Fruit fly (Drosophila melanogaster) whole organism, embryonic: ENCODE data around the gene Gdi.
A peak's percentile ranks its signal among the peaks of the same experiment; 100 is the strongest.

ENCODE experiments used
- Aef1 ChIP-seq: fragments of 200-800 bp; sonication (Bioruptor generic); IDR thresholded peaks from 3 replicates; pipeline ENCODE4 v1.3.6; 2022; ENCODE audit warnings: missing biosample characterization, missing genetic modification characterization
- Bgb ChIP-seq: fragments of 200-800 bp; sonication (Bioruptor generic); IDR thresholded peaks from 2 replicates; pipeline ENCODE4 v1.3.6; 2022; ENCODE audit warnings: missing biosample characterization, missing genetic modification characterization; ENCODE audit not compliant: partially characterized antibody
- Blimp-1 ChIP-seq: fragments of 200-800 bp; sonication (Bioruptor generic); optimal IDR thresholded peaks from 3 replicates; lab custom pipeline; 2018; ENCODE audit warnings: missing biosample characterization, missing genetic modification characterization, mild to moderate bottlenecking, moderate library complexity, missing genetic modification reagents
- CG10366 ChIP-seq: fragments of 200-800 bp; sonication (Bioruptor generic); IDR thresholded peaks from 2 replicates; pipeline ENCODE4 v1.3.6; 2022; ENCODE audit warnings: missing biosample characterization, missing genetic modification characterization
- CG10431 ChIP-seq: fragments of 200-800 bp; sonication (Bioruptor generic); optimal IDR thresholded peaks from 3 replicates; lab custom pipeline; 2018; ENCODE audit warnings: missing biosample characterization, mild to moderate bottlenecking, missing genetic modification characterization
- CG12659 ChIP-seq: fragments of 200-800 bp; sonication (Bioruptor generic); optimal IDR thresholded peaks from 3 replicates; lab custom pipeline; 2017; ENCODE audit warnings: mild to moderate bottlenecking, missing biosample characterization, missing genetic modification reagents, missing genetic modification characterization
- CG13123 ChIP-seq: fragments of 200-800 bp; sonication (Bioruptor generic); optimal IDR thresholded peaks from 2 replicates; lab custom pipeline; 2016; ENCODE audit warnings: missing biosample characterization, missing genetic modification characterization
- CG15269 ChIP-seq: fragments of 200-800 bp; sonication (Bioruptor generic); optimal IDR thresholded peaks from 2 replicates; lab custom pipeline; 2018; ENCODE audit warnings: missing biosample characterization, mild to moderate bottlenecking, missing genetic modification characterization, moderate library complexity
- CG15514 ChIP-seq: fragments of 200-800 bp; sonication (Bioruptor generic); optimal IDR thresholded peaks from 3 replicates; lab custom pipeline; 2017; ENCODE audit warnings: missing biosample characterization, missing genetic modification characterization, mild to moderate bottlenecking, moderate library complexity, missing genetic modification reagents
- CG16779 ChIP-seq: fragments of 200-800 bp; sonication (Bioruptor generic); IDR thresholded peaks from 2 replicates; pipeline ENCODE4 v1.3.6; 2022; ENCODE audit warnings: missing biosample characterization, missing genetic modification characterization
- CG17829 ChIP-seq: fragments of 200-800 bp; optimal IDR thresholded peaks from 2 replicates; lab custom pipeline; 2019; ENCODE audit warnings: missing biosample characterization, mild to moderate bottlenecking, missing genetic modification characterization, moderate library complexity
- CG2120 ChIP-seq: fragments of 200-800 bp; sonication (Bioruptor generic); optimal IDR thresholded peaks from 3 replicates; lab custom pipeline; 2016; ENCODE audit warnings: missing biosample characterization, missing genetic modification characterization
- CG31441 ChIP-seq: fragments of 200-800 bp; sonication (Bioruptor generic); IDR thresholded peaks from 2 replicates; pipeline ENCODE4 v1.3.6; 2022; ENCODE audit warnings: missing biosample characterization, missing genetic modification characterization
- CG3838 ChIP-seq: fragments of 200-800 bp; sonication (Bioruptor generic); optimal IDR thresholded peaks from 3 replicates; lab custom pipeline; 2016; ENCODE audit warnings: missing biosample characterization, missing genetic modification characterization
- CG4360 ChIP-seq: fragments of 200-800 bp; sonication (Bioruptor generic); IDR thresholded peaks from 2 replicates; pipeline ENCODE4 v1.3.6; 2022; ENCODE audit warnings: missing biosample characterization, missing genetic modification characterization
- CG4707 ChIP-seq: fragments of 200-800 bp; sonication (Bioruptor generic); optimal IDR thresholded peaks from 2 replicates; lab custom pipeline; 2018; ENCODE audit warnings: missing biosample characterization, mild to moderate bottlenecking, missing genetic modification characterization, moderate library complexity
- CG4854 ChIP-seq: fragments of 200-800 bp; sonication (Bioruptor generic); optimal IDR thresholded peaks from 2 replicates; lab custom pipeline; 2016; ENCODE audit warnings: missing biosample characterization, missing genetic modification characterization, inconsistent platforms
- CG5953 ChIP-seq: fragments of 200-800 bp; sonication (Bioruptor generic); IDR thresholded peaks from 2 replicates; pipeline ENCODE4 v1.3.6; 2022; ENCODE audit warnings: missing biosample characterization, missing genetic modification characterization
- CG6689 ChIP-seq: fragments of 200-800 bp; sonication (Bioruptor generic); IDR thresholded peaks from 2 replicates; pipeline ENCODE4 v1.3.6; 2022; ENCODE audit warnings: missing biosample characterization, missing genetic modification characterization
- CG6791 ChIP-seq: fragments of 200-800 bp; sonication (Bioruptor generic); IDR thresholded peaks from 3 replicates; pipeline ENCODE4 v1.3.6; 2022; ENCODE audit warnings: missing biosample characterization, missing genetic modification characterization; ENCODE audit not compliant: partially characterized antibody
- CG7839 ChIP-seq: fragments of 200-800 bp; sonication (Bioruptor generic); optimal IDR thresholded peaks from 3 replicates; lab custom pipeline; 2018; ENCODE audit warnings: missing biosample characterization, mild to moderate bottlenecking, missing genetic modification characterization, moderate library complexity
- CG8281 ChIP-seq: fragments of 200-800 bp; sonication (Bioruptor generic); optimal IDR thresholded peaks from 2 replicates; lab custom pipeline; 2018; ENCODE audit warnings: missing biosample characterization, mild to moderate bottlenecking, missing genetic modification characterization, moderate library complexity
- CG8290 ChIP-seq, 3 experiments: fragments of 200-800 bp; sonication (Bioruptor generic); optimal IDR thresholded peaks; 2 replicates each; lab custom pipeline; 2016 to 2019; ENCODE audit warnings: missing biosample characterization in 3 of 3, missing genetic modification characterization in 3 of 3, mild to moderate bottlenecking in 2 of 3, moderate library complexity in 1 of 3
- CG8388 ChIP-seq: fragments of 200-800 bp; sonication (Bioruptor generic); optimal IDR thresholded peaks from 2 replicates; lab custom pipeline; 2019; ENCODE audit warnings: missing biosample characterization, mild to moderate bottlenecking, missing genetic modification characterization, moderate library complexity
- CTCF ChIP-seq: fragments of 200-800 bp; sonication (Bioruptor generic); optimal IDR thresholded peaks from 2 replicates; lab custom pipeline; 2017; ENCODE audit warnings: missing biosample characterization, mild to moderate bottlenecking, missing genetic modification characterization, moderate library complexity
- Dbx ChIP-seq: fragments of 200-800 bp; sonication (Bioruptor generic); IDR thresholded peaks from 3 replicates; pipeline ENCODE4 v1.3.6; 2022; ENCODE audit warnings: missing biosample characterization, missing genetic modification characterization
- ERR ChIP-seq: fragments of 200-800 bp; sonication (Bioruptor generic); optimal IDR thresholded peaks from 2 replicates; lab custom pipeline; 2016; ENCODE audit warnings: missing biosample characterization, missing genetic modification characterization
- Ets65A ChIP-seq: fragments of 200-800 bp; sonication (Bioruptor generic); peaks from one replicate; lab custom pipeline; 2016; ENCODE audit warnings: missing biosample characterization, missing genetic modification characterization
- Fer3 ChIP-seq: fragments of 200-800 bp; sonication (Bioruptor generic); optimal IDR thresholded peaks from 2 replicates; lab custom pipeline; 2018; ENCODE audit warnings: missing biosample characterization, mild to moderate bottlenecking, missing genetic modification characterization, moderate library complexity
- Hr39 ChIP-seq: fragments of >200 bp; optimal IDR thresholded peaks from 2 replicates; lab custom pipeline; 2017
- Lim3 ChIP-seq: fragments of 200-800 bp; sonication (Bioruptor generic); IDR thresholded peaks from 2 replicates; pipeline ENCODE4 v1.3.6; 2022; ENCODE audit warnings: missing biosample characterization, missing genetic modification characterization
- Med ChIP-seq: fragments of 200-800 bp; sonication (Bioruptor generic); peaks from one replicate; lab custom pipeline; 2016; ENCODE audit warnings: missing biosample characterization, missing genetic modification characterization, mild to moderate bottlenecking, inconsistent platforms, moderate library complexity
- Mrtf ChIP-seq: fragments of 200-800 bp; sonication (Bioruptor generic); IDR thresholded peaks from 3 replicates; pipeline ENCODE4 v1.3.6; 2022; ENCODE audit warnings: missing biosample characterization, missing genetic modification characterization
- Usf ChIP-seq: fragments of 200-800 bp; sonication (Bioruptor generic); optimal IDR thresholded peaks from 2 replicates; lab custom pipeline; 2017; ENCODE audit warnings: missing genotype, missing biosample characterization, missing genetic modification characterization
- Xrp1 ChIP-seq: fragments of 200-800 bp; sonication (Bioruptor generic); IDR thresholded peaks from 2 replicates; pipeline ENCODE4 v1.3.6; 2022; ENCODE audit warnings: missing biosample characterization, missing genetic modification characterization
- ato ChIP-seq: fragments of 200-800 bp; sonication (Bioruptor generic); IDR thresholded peaks from 2 replicates; pipeline ENCODE4 v1.3.6; 2022; ENCODE audit warnings: missing biosample characterization, missing genetic modification characterization; ENCODE audit not compliant: partially characterized antibody
- bab2 ChIP-seq: fragments of 200-800 bp; sonication (Bioruptor generic); optimal IDR thresholded peaks from 2 replicates; lab custom pipeline; 2016; ENCODE audit warnings: missing biosample characterization, missing genetic modification characterization
- cas ChIP-seq: fragments of 200-800 bp; sonication (Bioruptor generic); IDR thresholded peaks from 2 replicates; pipeline ENCODE4 v1.3.6; 2022; ENCODE audit warnings: missing biosample characterization, missing genetic modification characterization
- ci ChIP-seq: fragments of 200-800 bp; sonication (Bioruptor generic); IDR thresholded peaks from 3 replicates; pipeline ENCODE4 v1.3.6; 2022; ENCODE audit warnings: missing biosample characterization, missing genetic modification characterization
- crc ChIP-seq: fragments of 200-800 bp; sonication (Bioruptor generic); optimal IDR thresholded peaks from 2 replicates; lab custom pipeline; 2016; ENCODE audit warnings: missing biosample characterization, missing genetic modification characterization
- dpn ChIP-seq, 2 experiments: fragments of 200-800 bp; sonication (Bioruptor generic); optimal IDR thresholded peaks; 3 replicates each; lab custom pipeline; 2016; ENCODE audit warnings: missing biosample characterization in 2 of 2, missing genetic modification characterization in 2 of 2
- ind ChIP-seq: fragments of 200-800 bp; sonication (Bioruptor generic); optimal IDR thresholded peaks from 3 replicates; lab custom pipeline; 2016; ENCODE audit warnings: missing biosample characterization, missing genetic modification characterization
- nau ChIP-seq: fragments of 200-800 bp; sonication (Bioruptor generic); optimal IDR thresholded peaks from 3 replicates; lab custom pipeline; 2017; ENCODE audit warnings: missing biosample characterization, mild to moderate bottlenecking, missing genetic modification characterization, missing genetic modification reagents
- onecut ChIP-seq: fragments of 200-800 bp; sonication (Bioruptor generic); IDR thresholded peaks from 2 replicates; pipeline ENCODE4 v1.3.6; 2022; ENCODE audit warnings: missing biosample characterization, missing genetic modification characterization
- pb ChIP-seq: fragments of 200-800 bp; sonication (Bioruptor generic); optimal IDR thresholded peaks from 3 replicates; lab custom pipeline; 2016; ENCODE audit warnings: missing biosample characterization, missing genetic modification characterization
- pros ChIP-seq: fragments of 200-800 bp; sonication (Bioruptor generic); optimal IDR thresholded peaks from 3 replicates; lab custom pipeline; 2019; ENCODE audit warnings: missing biosample characterization, mild to moderate bottlenecking, missing genetic modification characterization, moderate library complexity
- ranshi ChIP-seq: fragments of 200-800 bp; sonication (Bioruptor generic); IDR thresholded peaks from 2 replicates; pipeline ENCODE4 v1.3.6; 2022; ENCODE audit warnings: missing biosample characterization, missing genetic modification characterization
- run ChIP-seq: fragments of 200-800 bp; sonication (Bioruptor generic); optimal IDR thresholded peaks from 3 replicates; lab custom pipeline; 2018; ENCODE audit warnings: missing biosample characterization, mild to moderate bottlenecking, missing genetic modification characterization
- scrt ChIP-seq: fragments of 200-800 bp; sonication (Bioruptor generic); optimal IDR thresholded peaks from 2 replicates; lab custom pipeline; 2018; ENCODE audit warnings: missing biosample characterization, mild to moderate bottlenecking, missing genetic modification characterization, moderate library complexity
- stwl ChIP-seq: fragments of 200-800 bp; sonication (Bioruptor generic); optimal IDR thresholded peaks from 3 replicates; lab custom pipeline; 2018; ENCODE audit warnings: missing biosample characterization, mild to moderate bottlenecking, missing genetic modification characterization, moderate library complexity

The Gdi gene

dm6 chr2L:9512401-9513198, 17.9 kb upstream of the Gdi start (continued):
- TF ChIP-seq Fer3 (tag; lab: Kevin White, UChicago) (no peak), CG7839 (tag; lab: Kevin White, UChicago) (no peak), dpn (GFP tag; optimal IDR thresholded peaks at IDR 0.05; lab: Kevin White, UChicago) (no peak), Med (GFP tag; lab: Kevin White, UChicago) (peak; percentile 46), ci (GFP tag; lab: Robert Waterston, UW) (0 out of 3 replicates have a peak, but pooled peaks have one; percentile 43), ind (GFP tag; lab: Kevin White, UChicago) (no peak), Xrp1 (GFP tag; lab: Robert Waterston, UW) (no peak), CG31441 (GFP tag; lab: Robert Waterston, UW) (no peak), Usf (GFP tag; lab: Kevin White, UChicago) (no peak), Dbx (GFP tag; lab: Robert Waterston, UW) (no peak), CG17829 (peak; percentile 99), CG2120 (GFP tag; lab: Kevin White, UChicago) (no peak), Aef1 (GFP tag; lab: Robert Waterston, UW) (no peak), ato (GFP tag; lab: Robert Waterston, UW) (no peak), CTCF (GFP tag; lab: Kevin White, UChicago) (peak; percentile 86), CG8281 (tag; lab: Kevin White, UChicago) (no peak), bab2 (GFP tag; lab: Kevin White, UChicago) (no peak), pb (GFP tag; lab: Kevin White, UChicago) (no peak), onecut (GFP tag; lab: Robert Waterston, UW) (no peak), CG3838 (no peak), CG6791 (GFP tag; lab: Robert Waterston, UW) (peak; percentile 33; the same call in 1 of the 3 replicates), scrt (GFP tag; lab: Kevin White, UChicago) (no peak), CG15269 (tag; lab: Kevin White, UChicago) (no peak), pros (GFP tag; lab: Kevin White, UChicago) (no peak), CG4854 (GFP tag; lab: Kevin White, UChicago) (no peak), Blimp-1 (GFP tag; lab: Kevin White, UChicago) (peak; percentile 70), ERR (GFP tag; lab: Kevin White, UChicago) (no peak), ranshi (no peak), Mrtf (GFP tag; lab: Robert Waterston, UW) (no peak), CG12659 (GFP tag; lab: Kevin White, UChicago) (no peak), stwl (peak; percentile 13), CG16779 (GFP tag; lab: Robert Waterston, UW) (no peak), run (no peak), CG4360 (GFP tag; lab: Robert Waterston, UW) (0 out of 2 replicates have a peak, but pooled peaks have one; percentile 13), cas (GFP tag; lab: Robert Waterston, UW) (no peak), CG6689 (no peak), CG13123 (GFP tag; lab: Kevin White, UChicago) (no peak), CG10366 (GFP tag; lab: Robert Waterston, UW) (no peak), Bgb (GFP tag; lab: Robert Waterston, UW) (no peak), CG15514 (GFP tag; lab: Kevin White, UChicago) (no peak), CG8388 (no peak), Ets65A (GFP tag; lab: Kevin White, UChicago) (peak; percentile 86), crc (GFP tag; lab: Kevin White, UChicago) (no peak), CG10431 (GFP tag; lab: Kevin White, UChicago) (no peak), CG4707 (GFP tag; lab: Kevin White, UChicago) (no peak), nau (no peak), Lim3 (no peak), CG5953 (GFP tag; lab: Robert Waterston, UW) (0 out of 2 replicates have a peak, but pooled peaks have one; percentile 13), CG8290 (GFP tag; optimal IDR thresholded peaks at IDR 0.05; lab: Kevin White, UChicago) (peak; percentile 67), CG8290 (tag; optimal IDR thresholded peaks at IDR 0.05; lab: Kevin White, UChicago) (no peak), Hr39 (lab: Kevin White, UChicago) (no peak)
